Worm (Caenorhabditis elegans) whole organism, dauer: ENCODE data around the gene ttbk-7.
"Not testable (repeated sequence)": the region's sequence is repeated elsewhere in the genome, so short reads cannot be mapped to it uniquely, and the experiment has no call there.

Source experiments
- unc-62 ChIP-seq: sonication (generic microtip); optimal IDR thresholded peaks from 2 replicates; lab custom pipeline; 2017; ENCODE audit warnings: missing biosample characterization, missing genetic modification reagents, missing genetic modification characterization

ttbk-7 gene

ce11 chrV:12867997-12868396 is 27.7 kb downstream of the ttbk-7 start, which contains the start of gene nspg-1:
Gene nspg-1 (minus strand): TSS chrV:12868097.
- TF ChIP-seq unc-62 (GFP tag; lab: Kevin White, UChicago): no peak

- not testable (repeated sequence) for TF ChIP-seq unc-62 (GFP tag; lab: Kevin White, UChicago)
These were observed 30.1 kb downstream of the ttbk-7 start, which contains the start of gene T07F10.5 for ce11 chrV:12865615-12866014. Gene T07F10.5 (plus strand): TSS chrV:12865915.

- no peak for TF ChIP-seq unc-62 (GFP tag; lab: Kevin White, UChicago)
These were observed 36.5 kb downstream of the ttbk-7 start, which contains the start of gene anp-1 for ce11 chrV:12859144-12859543. Gene anp-1 (plus strand): TSS chrV:12859444.

ce11 chrV:12854766-12855165 is 40.9 kb downstream of the ttbk-7 start, which contains the start of gene C44H9.7:
Gene C44H9.7 (minus strand): TSS chrV:12854866.
- TF ChIP-seq unc-62 (GFP tag; lab: Kevin White, UChicago): no peak

- TF ChIP-seq unc-62 (GFP tag; lab: Kevin White, UChicago): no peak
These were observed 43.3 kb downstream of the ttbk-7 start for ce11 chrV:12852355-12852754.

- no peak for TF ChIP-seq unc-62 (GFP tag; lab: Kevin White, UChicago)
These were observed 45.9 kb downstream of the ttbk-7 start, which contains the start of gene C44H9.5 for ce11 chrV:12849736-12850135. Gene C44H9.5 (minus strand): TSS chrV:12849864.

- TF ChIP-seq unc-62 (GFP tag; lab: Kevin White, UChicago): no peak
These were observed 50.4 kb downstream of the ttbk-7 start, which contains the start of gene C44H9.6 for ce11 chrV:12845247-12845646. Gene C44H9.6 (minus strand): TSS chrV:12845347.

ce11 chrV:12844748-12845147 is 50.9 kb downstream of the ttbk-7 start:
- TF ChIP-seq unc-62 (GFP tag; lab: Kevin White, UChicago): no peak
